Worm (Caenorhabditis elegans) whole organism, mixed stage, embryonic: ENCODE data around the gene irld-33.

ENCODE experiments used
- M03D4.4 ChIP-seq: sonication (generic microtip); optimal IDR thresholded peaks from 2 replicates; lab custom pipeline; 2017; ENCODE audit warnings: mild to moderate bottlenecking, missing genetic modification characterization, missing compliant biosample characterization
- bed-3 ChIP-seq: fragments of 200-800 bp; sonication (Bioruptor generic); optimal IDR thresholded peaks from 3 replicates; lab custom pipeline; 2018; ENCODE audit warnings: mild to moderate bottlenecking, missing genetic modification characterization, moderate library complexity, missing compliant biosample characterization
- blmp-1 ChIP-seq: fragments of 150-350 bp; optimal IDR thresholded peaks from 2 replicates; lab custom pipeline; 2014; ENCODE audit warnings: missing biosample characterization, missing genetic modification characterization
- ceh-43 ChIP-seq: fragments of 200-800 bp; sonication (Bioruptor generic); optimal IDR thresholded peaks from 2 replicates; lab custom pipeline; 2018; ENCODE audit warnings: mild to moderate bottlenecking, missing genetic modification characterization, moderate library complexity, missing compliant biosample characterization
- ceh-83 ChIP-seq: fragments of 200-800 bp; sonication (Bioruptor generic); optimal IDR thresholded peaks from 2 replicates; lab custom pipeline; 2018; ENCODE audit warnings: mild to moderate bottlenecking, missing genetic modification characterization, missing compliant biosample characterization
- cnd-1 ChIP-seq: fragments of 200-800 bp; sonication (Bioruptor generic); optimal IDR thresholded peaks from 2 replicates; lab custom pipeline; 2018; ENCODE audit warnings: mild to moderate bottlenecking, missing genetic modification characterization, missing compliant biosample characterization
- drap-1 ChIP-seq: fragments of 200-800 bp; sonication (Bioruptor generic); optimal IDR thresholded peaks from 3 replicates; lab custom pipeline; 2018; ENCODE audit warnings: mild to moderate bottlenecking, missing genetic modification characterization, missing compliant biosample characterization
- elt-1 ChIP-seq: sonication (generic microtip); optimal IDR thresholded peaks from 2 replicates; lab custom pipeline; 2017; ENCODE audit warnings: missing genetic modification characterization, mild to moderate bottlenecking, missing compliant biosample characterization, antibody characterized with exemption, moderate library complexity, borderline replicate concordance; ENCODE audit not compliant: insufficient read depth
- flh-1 ChIP-seq: fragments of 200-800 bp; sonication (Bioruptor generic); optimal IDR thresholded peaks from 2 replicates; lab custom pipeline; 2018; ENCODE audit warnings: mild to moderate bottlenecking, missing genetic modification characterization, moderate library complexity, missing compliant biosample characterization
- ham-2 ChIP-seq: fragments of 200-800 bp; sonication (Bioruptor generic); optimal IDR thresholded peaks from 2 replicates; lab custom pipeline; 2018; ENCODE audit warnings: mild to moderate bottlenecking, missing genetic modification characterization, missing compliant biosample characterization
- hlh-1 ChIP-seq: fragments of 150-350 bp; optimal IDR thresholded peaks from 2 replicates; lab custom pipeline; 2014; ENCODE audit warnings: missing biosample characterization, missing genetic modification reagents, missing genetic modification characterization
- lin-13 ChIP-seq: fragments of 150-350 bp; optimal IDR thresholded peaks from 2 replicates; lab custom pipeline; 2014; ENCODE audit warnings: missing biosample characterization, missing genetic modification characterization
- lin-32 ChIP-seq: fragments of 200-800 bp; sonication (Bioruptor generic); optimal IDR thresholded peaks from 2 replicates; lab custom pipeline; 2018; ENCODE audit warnings: mild to moderate bottlenecking, missing genetic modification characterization, missing compliant biosample characterization
- lsy-2 ChIP-seq: fragments of 150-350 bp; optimal IDR thresholded peaks from 2 replicates; lab custom pipeline; 2014; ENCODE audit warnings: missing biosample characterization, missing genetic modification characterization
- mab-5 ChIP-seq: fragments of 150-350 bp; optimal IDR thresholded peaks from 2 replicates; lab custom pipeline; 2014; ENCODE audit warnings: missing biosample characterization, missing genetic modification characterization
- mep-1 ChIP-seq: fragments of 150-350 bp; optimal IDR thresholded peaks from 2 replicates; lab custom pipeline; 2017; ENCODE audit warnings: missing biosample characterization, missing genetic modification reagents, missing genetic modification characterization, inconsistent platforms
- mls-2 ChIP-seq: sonication (generic microtip); optimal IDR thresholded peaks from 2 replicates; lab custom pipeline; 2016; ENCODE audit warnings: mild to moderate bottlenecking, missing genetic modification characterization, moderate library complexity, missing compliant biosample characterization
- nhr-12 ChIP-seq: fragments of 150-350 bp; optimal IDR thresholded peaks from 2 replicates; lab custom pipeline; 2014; ENCODE audit warnings: missing biosample characterization, missing genetic modification characterization
- nhr-2 ChIP-seq: fragments of 150-350 bp; optimal IDR thresholded peaks from 2 replicates; lab custom pipeline; 2014; ENCODE audit warnings: missing biosample characterization, missing genetic modification characterization
- nhr-237 ChIP-seq: fragments of 150-350 bp; optimal IDR thresholded peaks from 2 replicates; lab custom pipeline; 2014; ENCODE audit warnings: missing biosample characterization, missing genetic modification characterization
- nhr-28 ChIP-seq: fragments of 150-350 bp; optimal IDR thresholded peaks from 2 replicates; lab custom pipeline; 2014; ENCODE audit warnings: missing biosample characterization, missing genetic modification characterization
- pha-4 ChIP-seq: fragments of 150-350 bp; optimal IDR thresholded peaks from 2 replicates; lab custom pipeline; 2018; ENCODE audit warnings: missing biosample characterization, missing genetic modification reagents, missing genetic modification characterization
- snpc-4 ChIP-seq: fragments of 150-350 bp; optimal IDR thresholded peaks from 2 replicates; lab custom pipeline; 2014; ENCODE audit warnings: missing biosample characterization, missing genetic modification characterization
- sptf-1 ChIP-seq: sonication (generic microtip); optimal IDR thresholded peaks from 2 replicates; lab custom pipeline; 2017; ENCODE audit warnings: mild to moderate bottlenecking, missing genetic modification characterization, moderate library complexity, missing compliant biosample characterization
- tbx-8 ChIP-seq: fragments of 200-800 bp; sonication (Bioruptor generic); optimal IDR thresholded peaks from 2 replicates; lab custom pipeline; 2018; ENCODE audit warnings: mild to moderate bottlenecking, missing genetic modification characterization, moderate library complexity, missing compliant biosample characterization
- unc-120 ChIP-seq: sonication (generic microtip); optimal IDR thresholded peaks from 2 replicates; lab custom pipeline; 2017; ENCODE audit warnings: missing genetic modification characterization, missing compliant biosample characterization; ENCODE audit not compliant: poor library complexity, severe bottlenecking
- unc-39 ChIP-seq: fragments of 150-350 bp; optimal IDR thresholded peaks from 2 replicates; lab custom pipeline; 2014; ENCODE audit warnings: missing biosample characterization, missing genetic modification characterization
- unc-62 ChIP-seq: fragments of 150-350 bp; optimal IDR thresholded peaks from 2 replicates; lab custom pipeline; 2014; ENCODE audit warnings: missing biosample characterization, missing genetic modification reagents, missing genetic modification characterization
- zip-8 ChIP-seq: fragments of 150-350 bp; optimal IDR thresholded peaks from 2 replicates; lab custom pipeline; 2014; ENCODE audit warnings: missing biosample characterization, missing genetic modification characterization
- ztf-11 ChIP-seq: fragments of 150-350 bp; optimal IDR thresholded peaks from 2 replicates; lab custom pipeline; 2014; ENCODE audit warnings: missing biosample characterization, missing genetic modification characterization

The irld-33 gene

ce11 chrII:1695861-1696260 is 43.0 kb upstream of the irld-33 start, which contains the start of gene F58E1.13:
TSS of gene F58E1.13 (minus strand) at chrII:1695872.
- TF ChIP-seq bed-3 (GFP tag; lab: Kevin White, UChicago) (no peak), unc-120 (tag; lab: Kevin White, UChicago) (no peak), hlh-1 (no peak)
- TF ChIP-seq, all 35 proteins: peak for 0

- TF ChIP-seq nhr-237 (tag; lab: Kevin White, UChicago) = no peak
- no peak for TF ChIP-seq mep-1 (tag; lab: Kevin White, UChicago)
- no peak for TF ChIP-seq unc-62 (GFP tag; lab: Kevin White, UChicago)
- TF ChIP-seq lin-32 (GFP tag; lab: Kevin White, UChicago) = no peak
- no peak for TF ChIP-seq unc-120 (tag; lab: Kevin White, UChicago)
- TF ChIP-seq nhr-12 (tag; lab: Kevin White, UChicago) = no peak
- no peak for TF ChIP-seq ham-2
- no peak for TF ChIP-seq M03D4.4
- no peak for TF ChIP-seq ceh-83
- no peak for TF ChIP-seq elt-1 (tag; lab: Kevin White, UChicago)
These were observed 35.5 kb upstream of the irld-33 start, which contains the start of gene fbxb-47 for ce11 chrII:1703363-1703762. TSS of gene fbxb-47 (minus strand) at chrII:1703463.

- TF ChIP-seq ham-2 (no peak), nhr-28 (tag; lab: Kevin White, UChicago) (no peak), bed-3 (GFP tag; lab: Kevin White, UChicago) (no peak), mab-5 (no peak), snpc-4 (no peak), elt-1 (tag; lab: Kevin White, UChicago) (no peak), unc-62 (GFP tag; lab: Kevin White, UChicago) (no peak), zip-8 (tag; lab: Kevin White, UChicago) (no peak)
These were observed 32.5 kb upstream of the irld-33 start, which contains the start of gene sdz-18 for ce11 chrII:1706385-1706784. TSS of gene sdz-18 (minus strand) at chrII:1706485.

- TF ChIP-seq ztf-11 (tag; lab: Kevin White, UChicago) (no peak), tbx-8 (GFP tag; lab: Kevin White, UChicago) (no peak), sptf-1 (tag; lab: Kevin White, UChicago) (no peak), ham-2 (no peak), mls-2 (tag; lab: Kevin White, UChicago) (no peak), zip-8 (tag; lab: Kevin White, UChicago) (no peak), unc-120 (tag; lab: Kevin White, UChicago) (no peak), hlh-1 (no peak), nhr-2 (no peak), cnd-1 (no peak)
These were observed 28.9 kb upstream of the irld-33 start, which contains the start of gene fbxa-184 for ce11 chrII:1709959-1710358. TSS of gene fbxa-184 (plus strand) at chrII:1710259.

- TF ChIP-seq mls-2 (tag; lab: Kevin White, UChicago) (no peak), drap-1 (GFP tag; lab: Kevin White, UChicago) (no peak), ztf-11 (tag; lab: Kevin White, UChicago) (no peak), zip-8 (tag; lab: Kevin White, UChicago) (no peak), unc-39 (tag; lab: Kevin White, UChicago) (no peak), sptf-1 (tag; lab: Kevin White, UChicago) (no peak), flh-1 (GFP tag; lab: Kevin White, UChicago) (no peak), ceh-43 (GFP tag; lab: Kevin White, UChicago) (no peak), tbx-8 (GFP tag; lab: Kevin White, UChicago) (no peak), lin-13 (no peak), pha-4 (tag; lab: Kevin White, UChicago) (no peak), ham-2 (no peak), mab-5 (no peak), blmp-1 (tag; lab: Kevin White, UChicago) (no peak), nhr-12 (tag; lab: Kevin White, UChicago) (no peak), elt-1 (tag; lab: Kevin White, UChicago) (no peak), nhr-237 (tag; lab: Kevin White, UChicago) (no peak), lsy-2 (tag; lab: Kevin White, UChicago) (no peak), snpc-4 (no peak)
- TF ChIP-seq, all 35 proteins: peak for 0
These were observed 25.9 kb upstream of the irld-33 start, which contains the start of gene btb-7 for ce11 chrII:1712938-1713337. TSS of gene btb-7 (plus strand) at chrII:1713238.
